Worm (Caenorhabditis elegans) whole organism, late embryonic: ENCODE data around the gene nep-11.

Experiments
- C08G9.2 ChIP-seq: sonication (generic microtip); optimal IDR thresholded peaks from 2 replicates; lab custom pipeline; 2016; ENCODE audit warnings: mild to moderate bottlenecking, missing genetic modification characterization, moderate library complexity, missing compliant biosample characterization
- C38D4.7 ChIP-seq: fragments of 200-800 bp; sonication (Bioruptor generic); optimal IDR thresholded peaks from 2 replicates; lab custom pipeline; 2018; ENCODE audit warnings: mild to moderate bottlenecking, missing genetic modification characterization, moderate library complexity, missing compliant biosample characterization
- F13H6.1 ChIP-seq: sonication (generic microtip); optimal IDR thresholded peaks from 2 replicates; lab custom pipeline; 2016; ENCODE audit warnings: missing genetic modification characterization, missing compliant biosample characterization
- K09A11.1 ChIP-seq: sonication (generic microtip); optimal IDR thresholded peaks from 2 replicates; lab custom pipeline; 2017; ENCODE audit warnings: antibody characterized with exemption, mild to moderate bottlenecking, missing genetic modification characterization, missing compliant biosample characterization; ENCODE audit not compliant: insufficient read depth
- ahr-1 ChIP-seq: sonication (generic microtip); optimal IDR thresholded peaks from 2 replicates; lab custom pipeline; 2016; ENCODE audit warnings: missing genetic modification characterization, missing compliant biosample characterization
- ama-1 ChIP-seq: fragments of 150-350 bp; optimal IDR thresholded peaks from 2 replicates; lab custom pipeline; 2014
- ceh-24 ChIP-seq: sonication (generic microtip); optimal IDR thresholded peaks from 2 replicates; lab custom pipeline; 2016; ENCODE audit warnings: mild to moderate bottlenecking, missing genetic modification characterization, missing compliant biosample characterization
- ceh-30 ChIP-seq: fragments of 150-350 bp; optimal IDR thresholded peaks from 2 replicates; lab custom pipeline; 2014; ENCODE audit warnings: missing biosample characterization, missing genetic modification characterization
- ceh-31 ChIP-seq: sonication (generic microtip); optimal IDR thresholded peaks from 2 replicates; lab custom pipeline; 2016; ENCODE audit warnings: missing genetic modification characterization, missing compliant biosample characterization
- ceh-34 ChIP-seq: sonication (generic microtip); optimal IDR thresholded peaks from 2 replicates; lab custom pipeline; 2016; ENCODE audit warnings: mild to moderate bottlenecking, missing genetic modification characterization, missing compliant biosample characterization
- ceh-45 ChIP-seq: fragments of 200-800 bp; sonication (Bioruptor generic); IDR thresholded peaks from 2 replicates; pipeline ENCODE4 v1.3.6; 2022; ENCODE audit warnings: missing genetic modification reagents, missing genetic modification characterization, missing compliant biosample characterization
- ceh-48 ChIP-seq: sonication (generic microtip); optimal IDR thresholded peaks from 2 replicates; lab custom pipeline; 2016; ENCODE audit warnings: missing genetic modification characterization, inconsistent platforms, missing compliant biosample characterization
- ceh-6 ChIP-seq: fragments of 200-800 bp; sonication (Bioruptor generic); optimal IDR thresholded peaks from 2 replicates; lab custom pipeline; 2018; ENCODE audit warnings: mild to moderate bottlenecking, missing genetic modification characterization, missing compliant biosample characterization
- che-1 ChIP-seq: sonication (generic microtip); optimal IDR thresholded peaks from 2 replicates; lab custom pipeline; 2016; ENCODE audit warnings: mild to moderate bottlenecking, missing genetic modification characterization, missing compliant biosample characterization
- dve-1 ChIP-seq: sonication (generic microtip); optimal IDR thresholded peaks from 2 replicates; lab custom pipeline; 2017; ENCODE audit warnings: antibody characterized with exemption, mild to moderate bottlenecking, missing genetic modification characterization, missing compliant biosample characterization
- elt-2 ChIP-seq: sonication (generic microtip); optimal IDR thresholded peaks from 2 replicates; lab custom pipeline; 2016; ENCODE audit warnings: missing genetic modification reagents, missing genetic modification characterization, missing compliant biosample characterization
- ets-4 ChIP-seq: sonication (generic microtip); optimal IDR thresholded peaks from 2 replicates; lab custom pipeline; 2016; ENCODE audit warnings: missing genetic modification characterization, missing compliant biosample characterization
- fax-1 ChIP-seq: sonication (generic microtip); optimal IDR thresholded peaks from 2 replicates; lab custom pipeline; 2016; ENCODE audit warnings: missing genotype, missing genetic modification characterization, missing compliant biosample characterization
- fkh-10 ChIP-seq: fragments of 150-350 bp; optimal IDR thresholded peaks from 2 replicates; lab custom pipeline; 2014; ENCODE audit warnings: missing biosample characterization, missing genetic modification reagents, missing genetic modification characterization
- hlh-13 ChIP-seq: fragments of 200-800 bp; sonication (Bioruptor generic); optimal IDR thresholded peaks from 2 replicates; lab custom pipeline; 2018; ENCODE audit warnings: mild to moderate bottlenecking, missing genetic modification characterization, missing compliant biosample characterization
- hlh-15 ChIP-seq: sonication (generic microtip); optimal IDR thresholded peaks from 2 replicates; lab custom pipeline; 2016; ENCODE audit warnings: missing genetic modification characterization, missing compliant biosample characterization
- hlh-6 ChIP-seq: sonication (generic microtip); optimal IDR thresholded peaks from 2 replicates; lab custom pipeline; 2016; ENCODE audit warnings: missing genotype, missing genetic modification characterization, missing compliant biosample characterization
- lim-6 ChIP-seq: sonication (generic microtip); optimal IDR thresholded peaks from 2 replicates; lab custom pipeline; 2016; ENCODE audit warnings: missing genetic modification characterization, missing compliant biosample characterization
- madf-2 ChIP-seq: sonication (generic microtip); optimal IDR thresholded peaks from 2 replicates; lab custom pipeline; 2017; ENCODE audit warnings: missing genetic modification characterization, missing compliant biosample characterization
- nhr-232 ChIP-seq: sonication (generic microtip); optimal IDR thresholded peaks from 2 replicates; lab custom pipeline; 2016; ENCODE audit warnings: missing genetic modification characterization, missing compliant biosample characterization
- pag-3 ChIP-seq: sonication (generic microtip); optimal IDR thresholded peaks from 2 replicates; lab custom pipeline; 2016; ENCODE audit warnings: missing compliant biosample characterization, missing genetic modification characterization, borderline replicate concordance
- pax-1 ChIP-seq: fragments of 150-350 bp; optimal IDR thresholded peaks from 2 replicates; lab custom pipeline; 2014; ENCODE audit warnings: missing biosample characterization, missing genetic modification characterization
- pha-4 ChIP-seq: fragments of 150-350 bp; optimal IDR thresholded peaks from 2 replicates; lab custom pipeline; 2018; ENCODE audit warnings: missing biosample characterization, missing genetic modification reagents, missing genetic modification characterization
- pqm-1 ChIP-seq: sonication (generic microtip); optimal IDR thresholded peaks from 2 replicates; lab custom pipeline; 2016; ENCODE audit warnings: missing genetic modification characterization, missing compliant biosample characterization
- pros-1 ChIP-seq: fragments of 150-350 bp; optimal IDR thresholded peaks from 2 replicates; lab custom pipeline; 2014; ENCODE audit warnings: missing biosample characterization, missing genetic modification reagents, missing genetic modification characterization
- ref-2 ChIP-seq: sonication (generic microtip); optimal IDR thresholded peaks from 2 replicates; lab custom pipeline; 2016; ENCODE audit warnings: missing genetic modification characterization, missing compliant biosample characterization
- sox-2 ChIP-seq: fragments of 200-800 bp; sonication (Bioruptor generic); IDR thresholded peaks from 2 replicates; pipeline ENCODE4 v1.3.6; 2022; ENCODE audit warnings: missing genetic modification reagents, missing genetic modification characterization, missing compliant biosample characterization
- tbx-2 ChIP-seq: sonication (generic microtip); optimal IDR thresholded peaks from 2 replicates; lab custom pipeline; 2016; ENCODE audit warnings: missing genetic modification characterization, missing compliant biosample characterization
- tbx-7 ChIP-seq: sonication (generic microtip); optimal IDR thresholded peaks from 2 replicates; lab custom pipeline; 2016; ENCODE audit warnings: missing genotype, missing genetic modification characterization, missing compliant biosample characterization
- ttx-3 ChIP-seq: sonication (generic microtip); optimal IDR thresholded peaks from 2 replicates; lab custom pipeline; 2016; ENCODE audit warnings: missing genetic modification reagents, missing genetic modification characterization, missing compliant biosample characterization

The nep-11 gene

DNA sequence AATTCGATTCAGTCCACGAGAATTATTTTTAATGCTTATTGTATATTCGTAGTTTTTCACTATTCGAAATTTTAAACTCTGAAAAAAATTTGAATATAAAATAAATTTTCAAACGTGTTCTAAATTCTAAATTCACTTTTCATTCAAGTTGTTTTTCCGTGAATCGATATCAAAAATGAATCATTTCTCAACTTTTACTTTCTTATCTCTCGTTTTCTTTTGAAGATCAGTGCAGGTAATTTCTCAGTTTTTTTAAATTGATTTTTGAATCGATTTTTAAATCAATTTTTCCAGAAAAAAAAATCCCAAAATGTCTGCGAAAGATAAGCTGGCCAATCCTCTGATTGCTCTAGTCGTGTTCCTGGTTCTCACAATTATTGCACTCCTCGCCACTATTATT lies 8.8 kb downstream of the nep-11 start, which contains the start of gene nep-6:
nep-6 (plus strand) TSS at position 301 of the 400 bp plus-strand sequence.
- TF ChIP-seq dve-1 (no peak), elt-2 (tag; lab: Kevin White, UChicago) (no peak), F13H6.1 (tag; lab: Kevin White, UChicago) (no peak), pax-1 (tag; lab: Kevin White, UChicago) (no peak), ceh-31 (tag; lab: Kevin White, UChicago) (no peak), ahr-1 (tag; lab: Kevin White, UChicago) (no peak), ref-2 (tag; lab: Kevin White, UChicago) (no peak), ttx-3 (tag; lab: Kevin White, UChicago) (no peak), nhr-232 (tag; lab: Kevin White, UChicago) (no peak), lim-6 (tag; lab: Kevin White, UChicago) (no peak), pqm-1 (tag; lab: Kevin White, UChicago) (no peak), pag-3 (tag; lab: Kevin White, UChicago) (no peak), sox-2 (no peak), fax-1 (tag; lab: Kevin White, UChicago) (no peak), pros-1 (tag; lab: Kevin White, UChicago) (no peak), tbx-7 (tag; lab: Kevin White, UChicago) (no peak), hlh-6 (no peak), che-1 (tag; lab: Kevin White, UChicago) (no peak)

DNA sequence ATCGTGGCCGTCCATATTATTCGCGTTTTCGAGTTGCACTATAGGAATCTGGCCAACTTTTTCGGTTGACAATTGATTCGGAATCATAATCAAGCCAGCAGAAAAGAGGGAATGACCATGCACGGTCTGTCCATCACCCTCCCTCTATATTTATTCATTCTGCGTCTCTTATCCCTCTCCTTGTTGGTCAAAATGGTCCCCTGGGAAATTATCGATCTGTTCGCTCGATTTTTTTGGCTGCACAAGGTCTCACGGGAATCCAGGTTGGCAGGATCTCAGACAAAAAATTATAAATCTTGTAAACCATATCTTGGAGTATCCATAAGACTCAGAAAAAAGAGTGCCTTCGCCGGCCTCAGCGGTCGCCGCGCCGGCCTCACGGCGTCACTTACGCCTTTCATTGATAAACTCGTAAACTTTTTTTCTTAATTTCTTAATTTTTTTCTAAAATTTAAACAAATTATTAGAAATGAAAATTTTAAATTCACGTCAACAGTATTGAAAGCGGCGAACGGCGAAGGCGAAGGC lies 10.9 kb downstream of the nep-11 start, which contains the start of the genes F18A12.7 and F18A12.2:
F18A12.7 (minus strand) TSS at position 101 of the 528 bp plus-strand sequence.
F18A12.2 (plus strand) TSS at position 478 of the 528 bp plus-strand sequence.
- TF ChIP-seq ama-1 (lab: Kevin White, UChicago) (no peak), pha-4 (tag; lab: Kevin White, UChicago) (no peak), C08G9.2 (tag; lab: Kevin White, UChicago) (no peak), elt-2 (tag; lab: Kevin White, UChicago) (no peak), C38D4.7 (GFP tag; lab: Kevin White, UChicago) (no peak), ahr-1 (tag; lab: Kevin White, UChicago) (no peak), hlh-13 (no peak), ceh-45 (GFP tag; lab: Robert Waterston, UW) (no peak)

DNA sequence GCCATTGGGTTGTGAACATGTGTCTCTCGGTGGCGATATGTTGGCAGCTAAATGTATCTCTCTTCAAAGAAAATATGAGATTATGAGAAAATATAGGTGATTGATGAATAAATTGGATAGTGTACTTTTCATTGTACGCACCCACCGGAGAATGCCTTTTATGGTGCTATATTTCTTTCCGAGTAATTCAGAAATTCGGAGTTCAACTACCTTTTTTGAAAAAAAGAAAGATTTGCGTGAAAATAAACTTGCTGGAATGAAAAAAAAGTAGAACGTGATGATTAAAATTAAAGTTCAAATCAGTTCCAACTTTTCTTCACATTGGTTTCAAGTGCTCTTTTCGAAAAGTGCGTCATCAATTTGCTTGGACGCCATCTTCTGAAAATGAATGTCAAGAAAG lies 21.8 kb downstream of the nep-11 start, which contains the start of gene nep-8:
nep-8 (plus strand) TSS at position 301 of the 400 bp plus-strand sequence.
- TF ChIP-seq ttx-3 (tag; lab: Kevin White, UChicago) (no peak), ceh-24 (tag; lab: Kevin White, UChicago) (no peak), madf-2 (tag; lab: Kevin White, UChicago) (no peak), fkh-10 (GFP tag; lab: Kevin White, UChicago) (no peak), ets-4 (tag; lab: Kevin White, UChicago) (no peak), tbx-2 (tag; lab: Kevin White, UChicago) (no peak), ceh-30 (tag; lab: Kevin White, UChicago) (no peak), K09A11.1 (tag; lab: Kevin White, UChicago) (no peak), hlh-15 (tag; lab: Kevin White, UChicago) (no peak)

DNA sequence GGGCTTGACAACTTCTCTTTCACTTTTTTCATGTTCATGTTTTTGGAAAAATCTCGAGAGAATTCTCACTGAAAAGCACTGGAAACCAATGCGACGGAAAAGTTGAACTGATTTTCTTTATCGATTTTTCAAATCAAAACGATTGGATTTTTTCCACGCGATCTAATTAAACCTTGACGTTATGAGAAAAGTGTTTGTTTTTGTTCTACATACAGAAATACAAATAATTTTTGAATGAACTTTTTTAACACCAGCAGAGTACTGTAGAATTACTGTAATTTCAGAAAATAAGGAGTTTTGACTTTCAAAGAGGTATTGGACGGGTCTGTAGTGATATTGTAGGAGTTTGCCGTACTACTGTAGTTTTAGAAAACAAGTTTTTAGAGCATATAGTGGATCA lies 22.5 kb downstream of the nep-11 start, which contains the start of gene nep-10:
nep-10 (minus strand) TSS at position 101 of the 400 bp plus-strand sequence.
- TF ChIP-seq ceh-34 (tag; lab: Kevin White, UChicago): no peak
- TF ChIP-seq ceh-48 (tag; lab: Kevin White, UChicago): no peak

DNA sequence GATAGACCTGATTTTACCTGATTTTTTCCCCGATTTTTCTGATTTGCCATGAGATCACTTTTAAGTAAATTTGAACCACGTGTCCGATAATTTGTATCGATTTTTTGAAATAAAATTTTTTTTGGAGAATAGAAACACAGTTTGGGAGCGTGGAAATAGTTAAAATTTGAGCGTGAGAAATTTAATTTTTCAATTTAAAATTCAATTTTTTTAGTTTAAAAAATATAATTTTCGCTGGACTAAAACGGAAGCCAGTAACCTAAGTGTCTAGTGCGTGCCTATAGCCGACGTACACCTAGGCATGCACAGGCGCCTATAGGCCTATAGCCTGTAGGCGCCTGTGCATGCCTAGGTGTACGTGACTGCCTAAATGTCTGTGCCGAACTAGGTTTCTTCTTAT lies 26.1 kb downstream of the nep-11 start, which contains the start of gene nep-9:
nep-9 (minus strand) TSS at position 101 of the 400 bp plus-strand sequence.
- TF ChIP-seq ceh-6 (GFP tag; lab: Kevin White, UChicago): no peak
